Worm (Caenorhabditis elegans): ENCODE measurements around the gene hrg-9.

DNA sequence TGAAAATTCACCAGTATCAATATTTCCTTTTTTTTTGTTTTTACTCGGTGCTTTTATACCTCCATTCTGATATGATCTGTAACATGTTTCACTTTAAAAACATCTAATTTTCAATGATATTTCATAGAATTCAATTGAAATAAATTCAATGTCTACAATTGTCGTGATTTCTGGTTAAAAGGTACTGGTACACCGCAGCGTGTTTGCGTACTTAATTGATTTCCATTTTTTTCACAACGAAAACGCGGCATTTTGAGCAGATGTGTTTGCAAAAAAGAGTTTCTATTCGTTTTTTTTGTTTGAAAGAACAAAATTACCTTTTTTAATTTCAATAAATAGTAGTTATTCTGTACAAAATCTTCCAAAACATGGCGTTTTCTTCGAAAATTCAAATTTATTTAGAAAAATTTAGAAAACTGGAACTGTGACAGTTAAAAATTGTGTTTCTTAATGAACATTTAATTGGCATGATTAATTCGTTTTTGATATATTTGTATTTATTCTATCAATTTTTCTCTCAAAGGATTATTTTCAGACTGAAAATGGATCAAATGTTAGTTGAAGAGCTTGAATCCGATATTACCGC lies 7.5 kb upstream of the hrg-9 start, which contains the start of gene pnn-1:
- TF ChIP-seq dao-5 (tag; optimal IDR thresholded peaks at IDR 0.05): no peak
- no peak for TF ChIP-seq him-1 (tag; optimal IDR thresholded peaks at IDR 0.05)
- peak; percentile 29 for TF ChIP-seq W03F9.2 (tag; optimal IDR thresholded peaks at IDR 0.05)
